Fruit fly (Drosophila melanogaster) whole organism, embryonic: Measurements from ENCODE around the gene CG16903.

Experiments
- B-H1 ChIP-seq: fragments of 200-800 bp; sonication (Bioruptor generic); IDR thresholded peaks from 3 replicates; pipeline ENCODE4 v1.3.6; 2022; ENCODE audit warnings: missing biosample characterization, missing genetic modification characterization
- B-H2 ChIP-seq: fragments of 200-800 bp; sonication (Bioruptor generic); optimal IDR thresholded peaks from 2 replicates; lab custom pipeline; 2018; ENCODE audit warnings: missing biosample characterization, mild to moderate bottlenecking, missing genetic modification characterization
- Bgb ChIP-seq: fragments of 200-800 bp; sonication (Bioruptor generic); IDR thresholded peaks from 2 replicates; pipeline ENCODE4 v1.3.6; 2022; ENCODE audit warnings: missing biosample characterization, missing genetic modification characterization; ENCODE audit not compliant: partially characterized antibody
- CG10209 ChIP-seq: fragments of 200-800 bp; sonication (Bioruptor generic); optimal IDR thresholded peaks from 3 replicates; lab custom pipeline; 2017; ENCODE audit warnings: missing biosample characterization, mild to moderate bottlenecking, missing genetic modification characterization, missing genetic modification reagents
- CG10543 ChIP-seq: fragments of 200-800 bp; sonication (Bioruptor generic); optimal IDR thresholded peaks from 3 replicates; lab custom pipeline; 2017; ENCODE audit warnings: missing biosample characterization, mild to moderate bottlenecking, missing genetic modification characterization, moderate library complexity
- CG12155 ChIP-seq: fragments of 200-800 bp; sonication (Bioruptor generic); optimal IDR thresholded peaks from 3 replicates; lab custom pipeline; 2016; ENCODE audit warnings: missing biosample characterization, missing genetic modification characterization
- CG1233 ChIP-seq: fragments of 200-800 bp; sonication (Bioruptor generic); optimal IDR thresholded peaks from 4 replicates; lab custom pipeline; 2018; ENCODE audit warnings: missing biosample characterization, mild to moderate bottlenecking, missing genetic modification characterization
- CG13775 ChIP-seq: fragments of 200-800 bp; sonication (Bioruptor generic); optimal IDR thresholded peaks from 3 replicates; lab custom pipeline; 2017; ENCODE audit warnings: missing biosample characterization, mild to moderate bottlenecking, missing genetic modification characterization
- CG13894 ChIP-seq: fragments of 200-800 bp; sonication (Bioruptor generic); optimal IDR thresholded peaks from 3 replicates; lab custom pipeline; 2018; ENCODE audit warnings: missing biosample characterization, mild to moderate bottlenecking, missing genetic modification characterization, moderate library complexity
- CG17359 ChIP-seq: fragments of 200-800 bp; sonication (Bioruptor generic); optimal IDR thresholded peaks from 3 replicates; lab custom pipeline; 2018; ENCODE audit warnings: missing biosample characterization, mild to moderate bottlenecking, missing genetic modification characterization, moderate library complexity
- CG2199 ChIP-seq: fragments of 200-800 bp; sonication (Bioruptor generic); IDR thresholded peaks from 3 replicates; pipeline ENCODE4 v1.3.6; 2022; ENCODE audit warnings: missing biosample characterization, missing genetic modification characterization
- CG3065 ChIP-seq: fragments of 200-800 bp; sonication (Bioruptor generic); optimal IDR thresholded peaks from 2 replicates; lab custom pipeline; 2016; ENCODE audit warnings: missing biosample characterization, missing genetic modification characterization
- CG34224 ChIP-seq: fragments of 200-800 bp; sonication (Bioruptor generic); IDR thresholded peaks from 3 replicates; pipeline ENCODE4 v1.3.6; 2022; ENCODE audit warnings: missing biosample characterization, missing genetic modification characterization; ENCODE audit not compliant: partially characterized antibody
- CG3726 ChIP-seq: fragments of 200-800 bp; sonication (Bioruptor generic); IDR thresholded peaks from 3 replicates; pipeline ENCODE4, ENCODE4 v1.3.6; 2022; ENCODE audit warnings: missing biosample characterization, missing genetic modification characterization
- CG3838 ChIP-seq: fragments of 200-800 bp; sonication (Bioruptor generic); optimal IDR thresholded peaks from 3 replicates; lab custom pipeline; 2016; ENCODE audit warnings: missing biosample characterization, missing genetic modification characterization
- CG4424 ChIP-seq: fragments of 200-800 bp; sonication (Bioruptor generic); optimal IDR thresholded peaks from 3 replicates; lab custom pipeline; 2016; ENCODE audit warnings: missing biosample characterization, missing genetic modification characterization
- CG6683 ChIP-seq: fragments of 200-800 bp; sonication (Bioruptor generic); optimal IDR thresholded peaks from 2 replicates; lab custom pipeline; 2017; ENCODE audit warnings: missing biosample characterization, mild to moderate bottlenecking, missing genetic modification characterization, missing genetic modification reagents
- CG6854 ChIP-seq: fragments of 200-800 bp; sonication (Bioruptor generic); optimal IDR thresholded peaks from 3 replicates; lab custom pipeline; 2017; ENCODE audit warnings: missing biosample characterization, mild to moderate bottlenecking, missing genetic modification characterization
- CG7987 ChIP-seq: fragments of 200-800 bp; sonication (Bioruptor generic); optimal IDR thresholded peaks from 2 replicates; lab custom pipeline; 2018; ENCODE audit warnings: missing biosample characterization, mild to moderate bottlenecking, missing genetic modification characterization, moderate library complexity
- CG8089 ChIP-seq: fragments of 200-800 bp; sonication (Bioruptor generic); optimal IDR thresholded peaks from 3 replicates; lab custom pipeline; 2016; ENCODE audit warnings: missing biosample characterization, missing genetic modification characterization
- CG9932 ChIP-seq: fragments of 200-800 bp; sonication (Bioruptor generic); IDR thresholded peaks from 2 replicates; pipeline ENCODE4 v1.3.6; 2022; ENCODE audit warnings: missing biosample characterization, missing genetic modification characterization
- Camta ChIP-seq: fragments of 200-800 bp; sonication (Bioruptor generic); optimal IDR thresholded peaks from 2 replicates; lab custom pipeline; 2016; ENCODE audit warnings: missing biosample characterization, missing genetic modification characterization
- D ChIP-seq, 2 experiments: fragments of 200-800 bp in 1 of 2; fragments of >200 bp in 1 of 2; sonication (Bioruptor generic) in 1 of 2; optimal IDR thresholded peaks; 2 replicates in 1 of 2; 3 replicates in 1 of 2; lab custom pipeline; 2017; ENCODE audit warnings: mild to moderate bottlenecking in 1 of 2, missing biosample characterization in 1 of 2, missing genetic modification characterization in 1 of 2, missing genetic modification reagents in 1 of 2
- Dll ChIP-seq: fragments of 200-800 bp; sonication (Bioruptor generic); IDR thresholded peaks from 4 replicates; pipeline ENCODE4 v1.3.6; 2022; ENCODE audit warnings: missing biosample characterization, missing genetic modification characterization; ENCODE audit not compliant: partially characterized antibody
- Elba2 ChIP-seq: fragments of 200-800 bp; sonication (Bioruptor generic); optimal IDR thresholded peaks from 3 replicates; lab custom pipeline; 2016; ENCODE audit warnings: missing biosample characterization, missing genetic modification characterization
- HmgZ ChIP-seq: fragments of 200-800 bp; sonication (Bioruptor generic); optimal IDR thresholded peaks from 2 replicates; lab custom pipeline; 2018; ENCODE audit warnings: missing biosample characterization, mild to moderate bottlenecking, missing genetic modification characterization
- Hmx ChIP-seq: fragments of 200-800 bp; sonication (Bioruptor generic); optimal IDR thresholded peaks from 2 replicates; lab custom pipeline; 2016; ENCODE audit warnings: missing biosample characterization, missing genetic modification characterization
- Jarid2 ChIP-seq: fragments of 200-800 bp; sonication (Bioruptor generic); optimal IDR thresholded peaks from 3 replicates; lab custom pipeline; 2017; ENCODE audit warnings: mild to moderate bottlenecking, missing biosample characterization, missing genetic modification reagents, missing genetic modification characterization
- Kr ChIP-seq: fragments of 200-800 bp; sonication (Bioruptor generic); optimal IDR thresholded peaks from 2 replicates; lab custom pipeline; 2017; ENCODE audit warnings: missing biosample characterization, mild to moderate bottlenecking, missing genetic modification characterization
- Oli ChIP-seq: fragments of 200-800 bp; sonication (Bioruptor generic); optimal IDR thresholded peaks from 2 replicates; lab custom pipeline; 2018; ENCODE audit warnings: missing biosample characterization, mild to moderate bottlenecking, missing genetic modification characterization, moderate library complexity
- ase ChIP-seq: fragments of 200-800 bp; sonication (Bioruptor generic); IDR thresholded peaks from 3 replicates; pipeline ENCODE4 v1.3.6; 2022; ENCODE audit warnings: missing biosample characterization, missing genetic modification characterization
- bab2 ChIP-seq: fragments of 200-800 bp; sonication (Bioruptor generic); optimal IDR thresholded peaks from 2 replicates; lab custom pipeline; 2016; ENCODE audit warnings: missing biosample characterization, missing genetic modification characterization
- chinmo ChIP-seq: fragments of 200-800 bp; sonication (Bioruptor generic); IDR thresholded peaks from 4 replicates; pipeline ENCODE4 v1.3.6; 2022; ENCODE audit warnings: missing biosample characterization, missing genetic modification characterization; ENCODE audit not compliant: partially characterized antibody
- chm ChIP-seq: fragments of 200-800 bp; sonication (Bioruptor generic); IDR thresholded peaks from 2 replicates; pipeline ENCODE4 v1.3.6; 2022; ENCODE audit warnings: missing biosample characterization, missing genetic modification characterization
- croc ChIP-seq: fragments of 200-800 bp; sonication (Bioruptor generic); conservative IDR thresholded peaks from 3 replicates; pipeline ENCODE4 v1.3.6; 2022; ENCODE audit warnings: missing biosample characterization, missing genetic modification characterization
- ems ChIP-seq: fragments of 200-800 bp; sonication (Bioruptor generic); optimal IDR thresholded peaks from 3 replicates; lab custom pipeline; 2016; ENCODE audit warnings: missing biosample characterization, missing genetic modification characterization
- gsb-n ChIP-seq: fragments of 200-800 bp; sonication (Bioruptor generic); optimal IDR thresholded peaks from 3 replicates; lab custom pipeline; 2018; ENCODE audit warnings: missing biosample characterization, mild to moderate bottlenecking, missing genetic modification characterization
- hbn ChIP-seq: fragments of 200-800 bp; sonication (Bioruptor generic); IDR thresholded peaks from 2 replicates; pipeline ENCODE4 v1.3.6; 2022; ENCODE audit warnings: missing biosample characterization, missing genetic modification characterization; ENCODE audit not compliant: partially characterized antibody
- ken ChIP-seq: fragments of 200-800 bp; sonication (Bioruptor generic); IDR thresholded peaks from 3 replicates; pipeline ENCODE4 v1.3.6; 2022; ENCODE audit warnings: missing biosample characterization, missing genetic modification characterization
- kni ChIP-seq: fragments of 200-800 bp; sonication (Bioruptor generic); optimal IDR thresholded peaks from 3 replicates; lab custom pipeline; 2017; ENCODE audit warnings: mild to moderate bottlenecking, missing biosample characterization, missing genetic modification reagents, missing genetic modification characterization
- mam ChIP-seq: fragments of 200-800 bp; sonication (Bioruptor generic); optimal IDR thresholded peaks from 3 replicates; lab custom pipeline; 2016; ENCODE audit warnings: missing biosample characterization, missing genetic modification characterization
- mld ChIP-seq: fragments of 200-800 bp; sonication (Bioruptor generic); IDR thresholded peaks from 3 replicates; pipeline ENCODE4 v1.3.6; 2022; ENCODE audit warnings: missing biosample characterization, missing genetic modification characterization; ENCODE audit not compliant: partially characterized antibody
- nau ChIP-seq: fragments of 200-800 bp; sonication (Bioruptor generic); optimal IDR thresholded peaks from 3 replicates; lab custom pipeline; 2017; ENCODE audit warnings: missing biosample characterization, mild to moderate bottlenecking, missing genetic modification characterization, missing genetic modification reagents
- pros ChIP-seq: fragments of 200-800 bp; sonication (Bioruptor generic); optimal IDR thresholded peaks from 3 replicates; lab custom pipeline; 2019; ENCODE audit warnings: missing biosample characterization, mild to moderate bottlenecking, missing genetic modification characterization, moderate library complexity
- sd ChIP-seq: fragments of 200-800 bp; sonication (Bioruptor generic); optimal IDR thresholded peaks from 3 replicates; lab custom pipeline; 2018; ENCODE audit warnings: missing biosample characterization, mild to moderate bottlenecking, missing genetic modification characterization, moderate library complexity
- slou ChIP-seq: fragments of 200-800 bp; sonication (Bioruptor generic); optimal IDR thresholded peaks from 3 replicates; lab custom pipeline; 2016; ENCODE audit warnings: missing biosample characterization, missing genetic modification characterization
- sob ChIP-seq: fragments of 200-800 bp; sonication (Bioruptor generic); IDR thresholded peaks from 2 replicates; pipeline ENCODE4 v1.3.6; 2022; ENCODE audit warnings: missing biosample characterization, missing genetic modification characterization
- stc ChIP-seq: fragments of 200-800 bp; sonication (Bioruptor generic); IDR thresholded peaks from 2 replicates; pipeline ENCODE4 v1.3.6; 2022; ENCODE audit warnings: missing biosample characterization, missing genetic modification characterization
- wdn ChIP-seq: fragments of 200-800 bp; sonication (Bioruptor generic); IDR thresholded peaks from 2 replicates; pipeline ENCODE4 v1.3.6; 2022; ENCODE audit warnings: missing biosample characterization, missing genetic modification characterization
- z ChIP-seq: fragments of 200-800 bp; sonication (Bioruptor generic); IDR thresholded peaks from 3 replicates; pipeline ENCODE4 v1.3.6; 2022; ENCODE audit warnings: missing biosample characterization, missing genetic modification characterization

CG16903 gene

DNA sequence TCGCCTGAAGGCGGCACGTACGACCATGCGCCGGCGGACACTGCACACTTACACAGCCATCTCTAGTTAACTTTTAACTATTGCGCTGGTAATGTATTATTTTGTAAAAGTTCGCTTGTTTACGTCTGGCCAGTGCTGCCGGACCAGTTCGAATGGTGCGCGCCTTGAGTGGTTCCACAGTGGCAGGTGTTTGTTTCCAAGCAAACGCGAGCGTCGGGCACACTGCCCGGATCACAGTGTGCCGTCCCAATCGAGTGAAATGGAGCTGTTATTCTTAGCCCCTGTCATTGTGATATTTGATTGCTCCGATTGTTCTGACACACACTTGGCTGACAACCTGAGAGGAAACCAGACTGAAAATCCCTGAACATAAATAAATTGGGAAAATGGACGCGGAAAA is 6.9 kb downstream of the CG16903 start, which contains the start of gene CG4199 (continued):
- no peak for TF ChIP-seq CG34224 (GFP tag; lab: Robert Waterston, UW)
- TF ChIP-seq z (GFP tag; lab: Robert Waterston, UW) = peak; percentile 81; the same call in 2 of the 3 replicates
- TF ChIP-seq CG1233 (GFP tag; lab: Kevin White, UChicago) = no peak
- no peak for TF ChIP-seq D (optimal IDR thresholded peaks at IDR 0.05; lab: Kevin White, UChicago)
- no peak for TF ChIP-seq D (GFP tag; optimal IDR thresholded peaks at IDR 0.05; lab: Kevin White, UChicago)
- TF ChIP-seq CG10543 (GFP tag; lab: Kevin White, UChicago) = no peak
- TF ChIP-seq chm (GFP tag; lab: Robert Waterston, UW) = 0 out of 2 replicates have a peak, but pooled peaks have one; percentile 24
- TF ChIP-seq nau (GFP tag; lab: Kevin White, UChicago) = no peak
- TF ChIP-seq Bgb (GFP tag; lab: Robert Waterston, UW) = peak; percentile 52
- TF ChIP-seq Oli = no peak
- TF ChIP-seq Camta (GFP tag; lab: Kevin White, UChicago) = no peak
- no peak for TF ChIP-seq CG3726 (GFP tag; lab: Robert Waterston, UW)
- no peak for TF ChIP-seq CG12155 (GFP tag; lab: Kevin White, UChicago)
- no peak for TF ChIP-seq gsb-n
- no peak for TF ChIP-seq Elba2
- no peak for TF ChIP-seq wdn (GFP tag; lab: Robert Waterston, UW)
- TF ChIP-seq CG13894 (tag; lab: Kevin White, UChicago) = peak; percentile 6
- TF ChIP-seq CG2199 (GFP tag; lab: Robert Waterston, UW) = no peak
- TF ChIP-seq Dll (GFP tag; lab: Robert Waterston, UW) = no peak
- no peak for TF ChIP-seq ase
- TF ChIP-seq CG3838 (GFP tag; lab: Kevin White, UChicago) = no peak
- no peak for TF ChIP-seq B-H1 (GFP tag; lab: Robert Waterston, UW)
- no peak for TF ChIP-seq stc (GFP tag; lab: Robert Waterston, UW)
- TF ChIP-seq CG6683 = no peak
- no peak for TF ChIP-seq CG10209
- peak; percentile 67 for TF ChIP-seq HmgZ
- no peak; the same call in 1 of the 2 replicates for TF ChIP-seq hbn (GFP tag; lab: Robert Waterston, UW)
- TF ChIP-seq chinmo (GFP tag; lab: Robert Waterston, UW) = 0 out of 4 replicates have a peak, but pooled peaks have one; percentile 29
- no peak for TF ChIP-seq CG6854 (GFP tag; lab: Kevin White, UChicago)
- TF ChIP-seq CG9932 (GFP tag; lab: Robert Waterston, UW) = peak; percentile 38; the same call in 1 of the 2 replicates
- TF ChIP-seq sd (tag; lab: Kevin White, UChicago) = no peak
- no peak for TF ChIP-seq mld (GFP tag; lab: Robert Waterston, UW)
- TF ChIP-seq CG13775 (GFP tag; lab: Kevin White, UChicago) = no peak
- TF ChIP-seq kni = no peak
- no peak for TF ChIP-seq CG3065 (GFP tag; lab: Kevin White, UChicago)
- TF ChIP-seq sob (GFP tag; lab: Robert Waterston, UW) = 0 out of 2 replicates have a peak, but pooled peaks have one; percentile 36
- peak; percentile 5 for TF ChIP-seq ems (GFP tag; lab: Kevin White, UChicago)
- TF ChIP-seq CG4424 (GFP tag; lab: Kevin White, UChicago) = no peak
- TF ChIP-seq pros = no peak
- no peak for TF ChIP-seq slou (GFP tag; lab: Kevin White, UChicago)
- TF ChIP-seq mam = no peak
- no peak for TF ChIP-seq Hmx
- no peak for TF ChIP-seq B-H2 (GFP tag; lab: Kevin White, UChicago)
- peak; percentile 18 for TF ChIP-seq Jarid2 (GFP tag; lab: Kevin White, UChicago)
- no peak for TF ChIP-seq bab2 (GFP tag; lab: Kevin White, UChicago)
- no peak for TF ChIP-seq croc (GFP tag; lab: Robert Waterston, UW)
- no peak for TF ChIP-seq CG17359 (tag; lab: Kevin White, UChicago)
- TF ChIP-seq CG8089 (GFP tag; lab: Kevin White, UChicago) = no peak
- no peak for TF ChIP-seq Kr (GFP tag; lab: Kevin White, UChicago)
- TF ChIP-seq ken (GFP tag; lab: Robert Waterston, UW) = no peak
- no peak for TF ChIP-seq CG7987
